Fruit fly (Drosophila melanogaster) whole organism, adult: ENCODE measurements around the gene CG43057.

Source experiments
- CG11617 ChIP-seq: fragments of 200-800 bp; sonication (Bioruptor generic); optimal IDR thresholded peaks from 2 replicates; lab custom pipeline; 2017; ENCODE audit warnings: mild to moderate bottlenecking, missing biosample characterization, missing genetic modification reagents, missing genetic modification characterization
- CG12768 ChIP-seq: fragments of 200-800 bp; sonication (Bioruptor generic); optimal IDR thresholded peaks from 2 replicates; lab custom pipeline; 2017; ENCODE audit warnings: missing biosample characterization, missing genetic modification characterization, mild to moderate bottlenecking, moderate library complexity, missing genetic modification reagents
- CG14711 ChIP-seq: fragments of 200-800 bp; sonication (Bioruptor generic); optimal IDR thresholded peaks from 2 replicates; lab custom pipeline; 2018; ENCODE audit warnings: missing biosample characterization, mild to moderate bottlenecking, missing genetic modification characterization, moderate library complexity
- CG1620 ChIP-seq: fragments of 200-800 bp; sonication (Bioruptor generic); optimal IDR thresholded peaks from 2 replicates; lab custom pipeline; 2016; ENCODE audit warnings: missing biosample characterization, missing genetic modification characterization
- CG33017 ChIP-seq: fragments of 200-800 bp; sonication (Bioruptor generic); optimal IDR thresholded peaks from 2 replicates; lab custom pipeline; 2018; ENCODE audit warnings: missing biosample characterization, mild to moderate bottlenecking, missing genetic modification characterization, moderate library complexity
- CG5204 ChIP-seq: fragments of 200-800 bp; sonication (Bioruptor generic); optimal IDR thresholded peaks from 2 replicates; lab custom pipeline; 2016; ENCODE audit warnings: missing biosample characterization, missing genetic modification characterization
- CG7045 ChIP-seq: fragments of 200-800 bp; sonication (Bioruptor generic); optimal IDR thresholded peaks from 2 replicates; lab custom pipeline; 2017; ENCODE audit warnings: missing biosample characterization, mild to moderate bottlenecking, missing genetic modification characterization
- CG7101 ChIP-seq: fragments of 200-800 bp; sonication (Bioruptor generic); optimal IDR thresholded peaks from 2 replicates; lab custom pipeline; 2018; ENCODE audit warnings: missing biosample characterization, mild to moderate bottlenecking, missing genetic modification characterization, moderate library complexity
- Clk ChIP-seq: fragments of 200-800 bp; sonication (Bioruptor generic); optimal IDR thresholded peaks from 2 replicates; lab custom pipeline; 2017; ENCODE audit warnings: missing biosample characterization, missing genetic modification characterization
- Crg-1 ChIP-seq: fragments of 200-800 bp; sonication (Bioruptor generic); optimal IDR thresholded peaks from 2 replicates; lab custom pipeline; 2016; ENCODE audit warnings: missing biosample characterization, missing genetic modification characterization
- Hr96 ChIP-seq: fragments of 200-800 bp; sonication (Bioruptor generic); optimal IDR thresholded peaks from 2 replicates; lab custom pipeline; 2016; ENCODE audit warnings: missing biosample characterization, missing genetic modification characterization
- Mnt ChIP-seq: fragments of 200-800 bp; sonication (Bioruptor generic); optimal IDR thresholded peaks from 2 replicates; lab custom pipeline; 2016; ENCODE audit warnings: missing biosample characterization, mild to moderate bottlenecking, missing genetic modification characterization
- bab1 ChIP-seq: fragments of 200-800 bp; sonication (Bioruptor generic); optimal IDR thresholded peaks from 3 replicates; lab custom pipeline; 2019; ENCODE audit warnings: missing biosample characterization, mild to moderate bottlenecking, missing genetic modification characterization, moderate library complexity
- cic ChIP-seq: fragments of 200-800 bp; sonication (Bioruptor generic); optimal IDR thresholded peaks from 2 replicates; lab custom pipeline; 2017; ENCODE audit warnings: missing biosample characterization, mild to moderate bottlenecking, missing genetic modification characterization, moderate library complexity
- cnc ChIP-seq, 2 experiments: fragments of >200 bp; optimal IDR thresholded peaks; 2 replicates each; lab custom pipeline; 2017
- kay ChIP-seq: fragments of 200-800 bp; sonication (Bioruptor generic); peaks from one replicate; lab custom pipeline; 2016; ENCODE audit warnings: missing biosample characterization, missing genetic modification characterization, borderline replicate concordance
- ovo ChIP-seq: fragments of 200-800 bp; sonication (Bioruptor generic); optimal IDR thresholded peaks from 2 replicates; lab custom pipeline; 2016; ENCODE audit warnings: missing biosample characterization, missing genetic modification characterization
- pad ChIP-seq: fragments of 200-800 bp; sonication (Bioruptor generic); optimal IDR thresholded peaks from 3 replicates; lab custom pipeline; 2017; ENCODE audit warnings: missing biosample characterization, missing genetic modification characterization, mild to moderate bottlenecking, moderate library complexity, missing genetic modification reagents
- tj ChIP-seq: fragments of 200-800 bp; sonication (Bioruptor generic); optimal IDR thresholded peaks from 3 replicates; lab custom pipeline; 2017; ENCODE audit warnings: missing biosample characterization, mild to moderate bottlenecking, missing genetic modification characterization, moderate library complexity
- toe ChIP-seq: fragments of 200-800 bp; sonication (Bioruptor generic); optimal IDR thresholded peaks from 2 replicates; lab custom pipeline; 2016; ENCODE audit warnings: missing biosample characterization, missing genetic modification characterization

Gene CG43057

DNA sequence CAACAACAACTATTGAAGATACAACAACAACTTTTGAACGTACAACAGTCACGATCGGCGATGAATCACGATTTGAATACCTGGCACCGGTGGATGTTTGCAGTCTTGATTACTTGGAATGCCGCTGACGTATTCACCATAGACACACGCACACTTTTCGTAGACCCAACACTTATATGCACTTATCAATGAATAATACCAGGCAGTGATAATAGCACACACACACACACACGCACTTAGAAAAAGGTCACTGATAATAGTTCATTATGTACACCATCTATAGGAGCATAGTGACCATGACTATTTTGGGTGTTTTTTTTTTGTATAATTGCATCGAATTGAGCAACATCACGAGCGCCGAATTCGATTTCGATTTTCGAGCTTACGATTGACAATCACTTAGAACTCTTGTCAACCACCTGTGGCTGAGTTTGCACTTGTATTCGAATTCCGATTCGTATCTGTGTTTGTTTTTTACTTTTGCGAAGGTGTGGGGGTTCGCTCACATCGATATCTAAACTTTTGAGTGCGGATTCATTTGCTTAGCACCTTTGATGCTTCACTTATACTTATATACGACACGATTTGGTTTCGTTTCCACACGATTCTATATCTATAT lies 4.7 kb downstream of the CG43057 start:
- TF ChIP-seq CG12768 (peak; percentile 57), kay (GFP tag; lab: Kevin White, UChicago) (peak; percentile 88), cic (peak; percentile 67), tj (GFP tag; lab: Kevin White, UChicago) (no peak)

DNA sequence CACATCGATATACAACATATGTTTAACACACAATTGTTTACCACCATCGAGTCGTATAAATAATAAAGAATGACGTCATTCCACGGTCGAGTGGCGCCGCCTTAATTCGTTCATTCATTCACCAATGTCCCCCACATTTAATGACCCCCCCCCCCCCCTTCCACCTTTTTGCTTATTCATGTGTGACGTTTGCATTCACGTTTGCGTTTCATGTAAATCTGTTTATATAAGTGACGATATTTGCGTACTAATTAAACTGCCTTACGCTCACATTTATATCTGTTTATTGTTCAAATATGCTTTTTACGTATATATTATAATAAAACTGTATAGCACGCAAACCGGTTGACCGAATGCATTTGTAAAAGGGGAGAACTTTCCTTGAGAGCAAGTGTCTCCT lies 10.2 kb downstream of the CG43057 start:
- TF ChIP-seq kay (GFP tag; lab: Kevin White, UChicago) (peak; percentile 90), Mnt (GFP tag; lab: Kevin White, UChicago) (peak; percentile 10), CG14711 (tag; lab: Kevin White, UChicago) (no peak), tj (GFP tag; lab: Kevin White, UChicago) (peak; percentile 53), cic (peak; percentile 96), pad (GFP tag; lab: Kevin White, UChicago) (no peak), CG1620 (no peak), CG33017 (tag; lab: Kevin White, UChicago) (peak; percentile 60), CG12768 (peak; percentile 51), bab1 (GFP tag; lab: Kevin White, UChicago) (no peak), CG5204 (GFP tag; lab: Kevin White, UChicago) (no peak), cnc (optimal IDR thresholded peaks at IDR 0.05; lab: Kevin White, UChicago) (no peak), CG7045 (GFP tag; lab: Kevin White, UChicago) (peak; percentile 70), CG7101 (peak; percentile 59), Hr96 (GFP tag; lab: Kevin White, UChicago) (no peak), Clk (GFP tag; lab: Kevin White, UChicago) (no peak), ovo (GFP tag; lab: Kevin White, UChicago) (peak; percentile 53), Crg-1 (GFP tag; lab: Kevin White, UChicago) (no peak), toe (GFP tag; lab: Kevin White, UChicago) (no peak), CG11617 (GFP tag; lab: Kevin White, UChicago) (peak; percentile 59)

DNA sequence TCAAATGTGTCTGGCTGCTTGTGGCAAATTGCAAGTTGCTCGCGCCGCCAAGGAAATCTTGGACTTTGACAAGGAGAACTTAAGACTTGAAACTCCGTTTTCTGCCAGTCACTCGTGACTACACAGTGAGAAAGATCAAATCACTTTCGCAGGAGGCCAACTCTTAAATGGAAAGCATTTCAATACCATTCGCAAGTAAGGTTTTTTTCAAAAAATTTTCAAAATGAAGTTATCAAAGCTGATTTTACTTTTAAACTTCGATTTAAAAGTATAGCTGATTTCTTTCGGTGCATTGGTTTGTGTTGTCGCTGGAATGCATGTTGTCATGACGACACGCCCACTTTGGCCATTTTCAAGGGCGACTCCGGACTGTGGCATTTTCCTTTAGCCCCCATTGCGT lies 11.4 kb downstream of the CG43057 start:
- TF ChIP-seq tj (GFP tag; lab: Kevin White, UChicago) (no peak), Hr96 (GFP tag; lab: Kevin White, UChicago) (no peak), CG1620 (no peak), cic (no peak), bab1 (GFP tag; lab: Kevin White, UChicago) (no peak), kay (GFP tag; lab: Kevin White, UChicago) (no peak), Crg-1 (GFP tag; lab: Kevin White, UChicago) (no peak)

DNA sequence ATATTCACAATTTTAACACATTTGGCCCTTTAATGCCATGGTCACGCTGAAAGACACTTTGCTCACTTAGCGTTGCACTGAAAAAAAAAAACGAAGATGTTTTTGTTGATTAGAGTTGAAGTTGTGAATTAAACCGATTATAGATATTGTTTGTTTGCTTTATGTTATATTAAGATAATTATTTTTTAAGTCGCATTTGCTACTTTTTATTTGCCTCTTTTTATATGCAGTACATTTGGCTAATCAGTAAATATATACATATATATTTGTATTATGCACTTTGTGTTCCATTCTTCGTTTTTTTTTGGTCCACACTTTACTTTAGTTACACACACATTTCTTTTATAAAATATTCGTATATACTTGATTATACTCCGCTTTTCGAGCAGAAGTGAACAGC lies 13.5 kb downstream of the CG43057 start:
- TF ChIP-seq cic (no peak), kay (GFP tag; lab: Kevin White, UChicago) (peak; percentile 78), CG33017 (tag; lab: Kevin White, UChicago) (no peak), bab1 (GFP tag; lab: Kevin White, UChicago) (no peak)

DNA sequence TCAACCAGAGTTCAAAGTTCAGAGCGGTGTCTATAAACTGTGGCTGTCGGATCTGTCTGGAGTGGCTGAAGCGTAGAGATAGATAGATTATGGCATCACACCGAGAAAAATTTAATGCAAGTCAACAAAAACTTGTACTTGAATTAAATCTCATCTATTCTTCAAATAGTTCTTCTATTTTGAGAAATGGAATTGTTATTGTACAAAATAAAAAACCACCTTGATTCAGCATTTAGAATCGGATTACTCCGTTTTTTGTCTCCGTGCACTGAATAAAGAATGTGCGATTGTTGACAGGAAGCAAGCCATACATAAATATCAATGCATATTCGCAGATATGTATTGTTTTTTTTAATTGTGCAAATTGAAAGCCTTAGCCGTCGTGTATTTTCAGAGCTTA lies 14.2 kb downstream of the CG43057 start:
- TF ChIP-seq kay (GFP tag; lab: Kevin White, UChicago) (no peak), Crg-1 (GFP tag; lab: Kevin White, UChicago) (no peak), Mnt (GFP tag; lab: Kevin White, UChicago) (no peak), CG1620 (no peak), CG12768 (no peak), bab1 (GFP tag; lab: Kevin White, UChicago) (no peak), CG7101 (no peak), tj (GFP tag; lab: Kevin White, UChicago) (no peak), pad (GFP tag; lab: Kevin White, UChicago) (no peak), cic (no peak), ovo (GFP tag; lab: Kevin White, UChicago) (no peak), toe (GFP tag; lab: Kevin White, UChicago) (no peak), Hr96 (GFP tag; lab: Kevin White, UChicago) (no peak), CG5204 (GFP tag; lab: Kevin White, UChicago) (no peak), CG14711 (tag; lab: Kevin White, UChicago) (no peak)

DNA sequence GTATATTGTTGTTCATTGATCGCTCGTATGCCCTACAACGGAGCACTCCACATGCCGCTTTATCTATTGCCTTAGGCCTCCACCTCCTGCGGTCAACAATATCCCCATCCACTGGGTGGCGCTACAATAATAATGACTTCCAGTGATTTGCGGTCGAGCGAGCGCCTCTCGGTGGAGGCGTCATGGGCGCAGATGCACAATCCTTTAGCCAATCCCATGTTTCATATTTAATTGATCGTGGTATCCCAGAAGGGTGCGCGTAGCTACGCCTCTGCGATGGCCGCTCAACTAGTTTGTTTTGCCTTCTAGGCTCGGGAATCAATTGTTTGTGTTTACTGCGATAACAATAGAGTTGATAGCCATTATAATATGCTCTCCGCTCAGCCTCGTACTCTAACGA lies 14.7 kb downstream of the CG43057 start:
- TF ChIP-seq cic (peak; percentile 75), CG7045 (GFP tag; lab: Kevin White, UChicago) (peak; percentile 5), ovo (GFP tag; lab: Kevin White, UChicago) (no peak)

DNA sequence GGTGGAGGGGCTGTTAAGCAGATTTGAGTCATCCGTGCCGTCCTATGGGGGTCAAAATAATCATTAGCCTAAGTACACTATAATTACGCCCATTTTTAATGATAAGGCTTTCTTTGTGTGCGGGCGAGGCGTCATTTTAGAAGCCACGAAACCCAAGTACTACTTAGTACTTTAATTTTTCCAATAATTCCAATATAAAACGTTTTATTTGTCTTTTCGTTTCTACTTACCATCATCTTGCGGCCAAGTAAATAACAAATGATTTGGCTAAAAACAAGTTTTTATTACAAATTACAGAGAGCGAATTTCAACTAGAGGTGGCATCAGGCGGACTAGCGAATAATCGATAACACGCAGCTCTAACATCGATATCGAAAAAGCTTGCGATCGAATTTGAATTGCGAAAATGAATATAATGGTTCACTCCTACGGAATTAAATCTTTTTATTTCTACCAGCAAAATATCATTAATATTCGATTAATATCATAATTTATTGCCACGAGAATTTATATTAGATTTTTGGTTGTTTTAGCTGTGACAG lies 23.3 kb downstream of the CG43057 start, which contains the start of gene Snx6:
Gene Snx6 (minus strand): TSS at position 349 of the 542 bp plus-strand sequence.
- TF ChIP-seq kay (GFP tag; lab: Kevin White, UChicago) = peak; percentile 88
- no peak for TF ChIP-seq Crg-1 (GFP tag; lab: Kevin White, UChicago)
- peak; percentile 48 for TF ChIP-seq bab1 (GFP tag; lab: Kevin White, UChicago)
